Worm (Caenorhabditis elegans) whole organism, L4 larva: ENCODE results near the gene R08C7.8.

Source experiments
- F37D6.2 ChIP-seq: sonication (generic microtip); optimal IDR thresholded peaks from 2 replicates; lab custom pipeline; 2016; ENCODE audit warnings: mild to moderate bottlenecking, missing genetic modification characterization, missing compliant biosample characterization
- R02D3.7 ChIP-seq: fragments of 150-350 bp; sonication (generic microtip); optimal IDR thresholded peaks from 3 replicates; lab custom pipeline; 2014; ENCODE audit warnings: missing biosample characterization, missing genetic modification characterization
- ama-1 ChIP-seq: fragments of 150-350 bp; optimal IDR thresholded peaks from 2 replicates; lab custom pipeline; 2014; ENCODE audit warnings: inconsistent platforms, mixed read lengths
- ceh-62 ChIP-seq: sonication (generic microtip); optimal IDR thresholded peaks from 2 replicates; lab custom pipeline; 2017; ENCODE audit warnings: missing biosample characterization, missing genetic modification characterization
- dve-1 ChIP-seq: sonication (generic microtip); optimal IDR thresholded peaks from 2 replicates; lab custom pipeline; 2017; ENCODE audit warnings: antibody characterized with exemption, mild to moderate bottlenecking, missing genetic modification characterization, missing compliant biosample characterization; ENCODE audit not compliant: insufficient read depth
- hif-1 ChIP-seq, 2 experiments: sonication (generic microtip); optimal IDR thresholded peaks; 2 replicates each; lab custom pipeline; 2016 to 2017; ENCODE audit warnings: missing compliant biosample characterization in 2 of 2, missing genetic modification characterization in 2 of 2, missing genetic modification reagents in 2 of 2, missing genotype in 2 of 2, mild to moderate bottlenecking in 1 of 2
- jun-1 ChIP-seq: fragments of 150-350 bp; optimal IDR thresholded peaks from 2 replicates; lab custom pipeline; 2014; ENCODE audit warnings: missing biosample characterization, missing genetic modification reagents, missing genetic modification characterization
- lin-13 ChIP-seq: fragments of 150-350 bp; optimal IDR thresholded peaks from 2 replicates; lab custom pipeline; 2014; ENCODE audit warnings: missing biosample characterization, missing genetic modification reagents, missing genetic modification characterization
- lsy-2 ChIP-seq, 2 experiments: fragments of 150-350 bp in 1 of 2; sonication (generic microtip) in 1 of 2; optimal IDR thresholded peaks; 2 replicates each; lab custom pipeline; 2014 to 2017; ENCODE audit warnings: missing biosample characterization in 2 of 2, missing genetic modification characterization in 2 of 2
- nhr-11 ChIP-seq: fragments of 150-350 bp; optimal IDR thresholded peaks from 2 replicates; lab custom pipeline; 2014; ENCODE audit warnings: missing biosample characterization, missing genetic modification characterization
- pqm-1 ChIP-seq: sonication (generic microtip); optimal IDR thresholded peaks from 2 replicates; lab custom pipeline; 2017; ENCODE audit warnings: missing biosample characterization, missing genetic modification characterization
- set-16 ChIP-seq: fragments of 200-800 bp; sonication (Bioruptor generic); IDR thresholded peaks from 2 replicates; pipeline ENCODE4 v1.3.6; 2022; ENCODE audit warnings: missing genetic modification reagents, missing genetic modification characterization, missing compliant biosample characterization
- snpc-4 ChIP-seq: fragments of 150-350 bp; optimal IDR thresholded peaks from 2 replicates; lab custom pipeline; 2014; ENCODE audit warnings: missing biosample characterization, missing genetic modification characterization
- zfp-2 ChIP-seq: sonication (generic microtip); optimal IDR thresholded peaks from 2 replicates; lab custom pipeline; 2016; ENCODE audit warnings: mild to moderate bottlenecking, missing genetic modification characterization, missing compliant biosample characterization

ce11 chrIV:4448343-4448742, 14.0 kb upstream of the R08C7.8 start:
- TF ChIP-seq pqm-1 (tag; lab: Kevin White, UChicago) (no peak), hif-1 (tag; optimal IDR thresholded peaks at IDR 0.05; lab: Kevin White, UChicago) (no peak), snpc-4 (tag; lab: Kevin White, UChicago) (no peak), R02D3.7 (tag; lab: Kevin White, UChicago) (no peak), lsy-2 (tag; optimal IDR thresholded peaks at IDR 0.05; lab: Kevin White, UChicago) (no peak), jun-1 (no peak), ceh-62 (tag; lab: Kevin White, UChicago) (no peak), nhr-11 (tag; lab: Kevin White, UChicago) (no peak), lin-13 (GFP tag; lab: Kevin White, UChicago) (no peak), dve-1 (no peak), ama-1 (lab: Kevin White, UChicago) (no peak), F37D6.2 (no peak), set-16 (GFP tag; lab: Robert Waterston, UW) (no peak), zfp-2 (no peak)
